Fruit fly (Drosophila melanogaster): Measurements from ENCODE around the gene a6.

Gene a6

DNA sequence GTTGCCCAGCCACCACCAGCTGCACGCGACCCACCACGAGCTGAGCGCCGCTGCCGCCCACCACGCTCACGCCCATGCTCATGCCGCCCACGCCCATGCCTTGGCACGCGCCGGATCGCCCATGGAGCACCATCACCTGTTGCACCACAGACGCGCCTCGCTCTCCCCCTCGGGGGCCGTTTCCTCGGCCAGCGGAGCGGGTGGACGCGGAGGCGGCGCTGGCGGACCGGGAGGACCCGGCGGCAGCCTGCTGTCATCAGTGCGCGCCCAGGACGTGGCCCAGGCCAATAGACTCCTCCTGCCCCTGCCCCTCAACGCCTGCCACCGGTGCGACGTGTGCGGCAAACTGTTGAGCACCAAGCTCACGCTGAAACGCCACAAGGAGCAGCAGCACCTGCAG is 47.8 kb downstream of the a6 start:
- TF ChIP-seq nau (GFP tag; optimal IDR thresholded peaks at IDR 0.05): no peak
- TF ChIP-seq Gsc (GFP tag; IDR thresholded peaks at IDR 0.05): no peak
- no peak for TF ChIP-seq Hr78 (GFP tag; optimal IDR thresholded peaks at IDR 0.05)
- TF ChIP-seq nerfin-1 (tag; optimal IDR thresholded peaks at IDR 0.05): no peak
- TF ChIP-seq CG6175 (GFP tag; IDR thresholded peaks at IDR 0.05): no peak
- TF ChIP-seq dimm (GFP tag; IDR thresholded peaks at IDR 0.05): no peak
- TF ChIP-seq Nf-YA (GFP tag; IDR thresholded peaks at IDR 0.05): no peak
- no peak for TF ChIP-seq CG17186 (GFP tag; optimal IDR thresholded peaks at IDR 0.05)
- no peak for TF ChIP-seq zfh2 (GFP tag; optimal IDR thresholded peaks at IDR 0.05)
- TF ChIP-seq phol (tag; optimal IDR thresholded peaks at IDR 0.05): no peak

DNA sequence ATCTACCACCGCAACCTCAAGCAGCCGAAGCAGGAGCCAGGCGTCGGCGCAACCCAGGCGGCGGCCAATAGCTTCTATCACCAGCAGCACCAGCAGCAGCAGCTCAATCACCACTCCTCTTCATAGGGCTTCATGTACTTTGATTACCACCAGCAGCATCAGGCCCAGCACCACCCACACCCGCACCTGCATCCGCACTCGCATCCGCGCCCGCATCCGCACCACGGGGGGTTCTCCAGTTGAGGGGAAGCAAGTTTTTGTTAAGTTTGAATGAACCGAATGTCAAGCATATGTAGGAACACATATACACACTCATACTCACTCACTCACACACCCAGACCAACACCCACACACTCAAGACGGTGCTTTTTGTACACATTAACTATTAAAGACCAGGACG is 52.0 kb downstream of the a6 start:
- TF ChIP-seq ci (GFP tag; IDR thresholded peaks at IDR 0.05): no peak
- TF ChIP-seq Hr39 (optimal IDR thresholded peaks at IDR 0.05): peak; percentile 96
- TF ChIP-seq ase (GFP tag; IDR thresholded peaks at IDR 0.05): no peak
